Worm (Caenorhabditis elegans) whole organism, L3 larva: ENCODE results near the gene F31E3.6.

Experiments
- ZK546.5 ChIP-seq: sonication (generic microtip); optimal IDR thresholded peaks from 2 replicates; lab custom pipeline; 2017; ENCODE audit warnings: missing biosample characterization, missing genetic modification characterization
- aly-2 ChIP-seq: fragments of 150-350 bp; optimal IDR thresholded peaks from 2 replicates; lab custom pipeline; 2014; ENCODE audit warnings: missing biosample characterization, missing genetic modification characterization
- ama-1 ChIP-seq: fragments of 150-350 bp; optimal IDR thresholded peaks from 2 replicates; lab custom pipeline; 2018
- ceh-16 ChIP-seq: sonication (generic microtip); optimal IDR thresholded peaks from 2 replicates; lab custom pipeline; 2017; ENCODE audit warnings: missing biosample characterization, missing genetic modification characterization
- ceh-28 ChIP-seq: fragments of 150-350 bp; optimal IDR thresholded peaks from 2 replicates; lab custom pipeline; 2014; ENCODE audit warnings: missing biosample characterization, missing genetic modification reagents, missing genetic modification characterization
- ceh-82 ChIP-seq: fragments of 150-350 bp; optimal IDR thresholded peaks from 2 replicates; lab custom pipeline; 2014; ENCODE audit warnings: missing biosample characterization, missing genetic modification characterization
- daf-12 ChIP-seq: fragments of 150-350 bp; optimal IDR thresholded peaks from 2 replicates; lab custom pipeline; 2014; ENCODE audit warnings: missing biosample characterization, missing genetic modification reagents, missing genetic modification characterization
- egl-27 ChIP-seq: sonication (generic microtip); optimal IDR thresholded peaks from 4 replicates; lab custom pipeline; 2017; ENCODE audit warnings: missing biosample characterization, missing genetic modification reagents, missing genetic modification characterization
- egl-5 ChIP-seq: fragments of 150-350 bp; optimal IDR thresholded peaks from 2 replicates; lab custom pipeline; 2017; ENCODE audit warnings: missing biosample characterization, missing genetic modification reagents, missing genetic modification characterization, inconsistent platforms
- elt-1 ChIP-seq: fragments of 150-350 bp; optimal IDR thresholded peaks from 2 replicates; lab custom pipeline; 2014; ENCODE audit warnings: missing biosample characterization, missing genetic modification characterization
- elt-2 ChIP-seq: sonication (generic microtip); optimal IDR thresholded peaks from 2 replicates; lab custom pipeline; 2016; ENCODE audit warnings: missing genetic modification reagents, mild to moderate bottlenecking, missing genetic modification characterization, missing compliant biosample characterization
- elt-3 ChIP-seq, 3 experiments: fragments of 150-350 bp in 1 of 3; sonication (generic microtip) in 2 of 3; optimal IDR thresholded peaks; 2 replicates in 2 of 3; 4 replicates in 1 of 3; lab custom pipeline; 2014 to 2017; ENCODE audit warnings: missing biosample characterization in 3 of 3, missing genetic modification characterization in 3 of 3
- eor-1 ChIP-seq, 2 experiments: fragments of 150-350 bp; optimal IDR thresholded peaks; 2 replicates each; lab custom pipeline; 2014 to 2018; ENCODE audit warnings: missing biosample characterization in 2 of 2, missing genetic modification characterization in 2 of 2
- fkh-10 ChIP-seq: sonication (generic microtip); optimal IDR thresholded peaks from 2 replicates; lab custom pipeline; 2017; ENCODE audit warnings: missing biosample characterization, missing genetic modification reagents, missing genetic modification characterization
- fkh-2 ChIP-seq: fragments of 150-350 bp; optimal IDR thresholded peaks from 2 replicates; lab custom pipeline; 2014; ENCODE audit warnings: missing biosample characterization, missing genetic modification reagents, missing genetic modification characterization
- hmg-11 ChIP-seq: sonication (generic microtip); optimal IDR thresholded peaks from 2 replicates; lab custom pipeline; 2016; ENCODE audit warnings: missing genetic modification characterization, missing compliant biosample characterization
- jun-1 ChIP-seq: fragments of 150-350 bp; optimal IDR thresholded peaks from 2 replicates; lab custom pipeline; 2014; ENCODE audit warnings: missing biosample characterization, missing genetic modification reagents, missing genetic modification characterization
- lin-15B ChIP-seq: fragments of 150-350 bp; optimal IDR thresholded peaks from 2 replicates; lab custom pipeline; 2014; ENCODE audit warnings: missing biosample characterization, missing genetic modification characterization
- lin-39 ChIP-seq: fragments of 150-350 bp; optimal IDR thresholded peaks from 2 replicates; lab custom pipeline; 2018; ENCODE audit warnings: missing biosample characterization, missing genetic modification reagents, missing genetic modification characterization
- lsy-12 ChIP-seq: sonication (generic microtip); optimal IDR thresholded peaks from 2 replicates; lab custom pipeline; 2016; ENCODE audit warnings: mild to moderate bottlenecking, missing genetic modification characterization, missing compliant biosample characterization
- mdl-1 ChIP-seq: fragments of 150-350 bp; optimal IDR thresholded peaks from 2 replicates; lab custom pipeline; 2014; ENCODE audit warnings: missing biosample characterization, missing genetic modification characterization
- mml-1 ChIP-seq: fragments of 150-350 bp; sonication (generic microtip); optimal IDR thresholded peaks from 3 replicates; lab custom pipeline; 2014; ENCODE audit warnings: missing biosample characterization, missing genetic modification characterization
- nfya-1 ChIP-seq: sonication (generic microtip); optimal IDR thresholded peaks from 2 replicates; lab custom pipeline; 2017; ENCODE audit warnings: missing genetic modification characterization, mild to moderate bottlenecking, missing compliant biosample characterization, antibody characterized with exemption, moderate library complexity; ENCODE audit not compliant: insufficient read depth
- nhr-11 ChIP-seq: fragments of 150-350 bp; optimal IDR thresholded peaks from 2 replicates; lab custom pipeline; 2014; ENCODE audit warnings: missing biosample characterization, missing genetic modification characterization
- nhr-12 ChIP-seq: fragments of 150-350 bp; optimal IDR thresholded peaks from 2 replicates; lab custom pipeline; 2014; ENCODE audit warnings: missing biosample characterization, missing genetic modification characterization
- nhr-23 ChIP-seq: fragments of 150-350 bp; optimal IDR thresholded peaks from 2 replicates; lab custom pipeline; 2014; ENCODE audit warnings: missing biosample characterization, missing genetic modification reagents, missing genetic modification characterization
- nhr-237 ChIP-seq: fragments of 150-350 bp; optimal IDR thresholded peaks from 2 replicates; lab custom pipeline; 2014; ENCODE audit warnings: missing biosample characterization, missing genetic modification characterization
- nhr-25 ChIP-seq: sonication (generic microtip); optimal IDR thresholded peaks from 2 replicates; lab custom pipeline; 2017; ENCODE audit warnings: missing biosample characterization, missing genetic modification characterization
- nhr-28 ChIP-seq: fragments of 150-350 bp; optimal IDR thresholded peaks from 2 replicates; lab custom pipeline; 2014; ENCODE audit warnings: missing biosample characterization, missing genetic modification characterization
- nhr-43 ChIP-seq: sonication (generic microtip); optimal IDR thresholded peaks from 2 replicates; lab custom pipeline; 2016; ENCODE audit warnings: mild to moderate bottlenecking, missing genetic modification characterization, missing compliant biosample characterization; ENCODE audit not compliant: poor library complexity, severe bottlenecking
- nhr-67 ChIP-seq: fragments of 150-350 bp; optimal IDR thresholded peaks from 2 replicates; lab custom pipeline; 2014; ENCODE audit warnings: missing biosample characterization, missing genetic modification characterization
- nhr-76 ChIP-seq: fragments of 150-350 bp; sonication (generic microtip); optimal IDR thresholded peaks from 5 replicates; lab custom pipeline; 2014; ENCODE audit warnings: missing biosample characterization, missing genetic modification characterization
- nhr-77 ChIP-seq: fragments of 150-350 bp; optimal IDR thresholded peaks from 2 replicates; lab custom pipeline; 2014; ENCODE audit warnings: missing biosample characterization, missing genetic modification characterization
- pqm-1 ChIP-seq: fragments of 150-350 bp; optimal IDR thresholded peaks from 2 replicates; lab custom pipeline; 2017; ENCODE audit warnings: missing biosample characterization, missing genetic modification characterization, inconsistent platforms
- sea-2 ChIP-seq: fragments of 150-350 bp; sonication (generic microtip); optimal IDR thresholded peaks from 4 replicates; lab custom pipeline; 2014; ENCODE audit warnings: missing biosample characterization, missing genetic modification reagents, missing genetic modification characterization
- skn-1 ChIP-seq: fragments of 150-350 bp; optimal IDR thresholded peaks from 2 replicates; lab custom pipeline; 2014; ENCODE audit warnings: missing biosample characterization, missing genetic modification characterization
- snpc-4 ChIP-seq: fragments of 150-350 bp; optimal IDR thresholded peaks from 2 replicates; lab custom pipeline; 2014; ENCODE audit warnings: missing biosample characterization, missing genetic modification characterization
- tbx-2 ChIP-seq: sonication (generic microtip); optimal IDR thresholded peaks from 2 replicates; lab custom pipeline; 2016; ENCODE audit warnings: mild to moderate bottlenecking, missing genetic modification characterization, missing compliant biosample characterization
- unc-39 ChIP-seq: sonication (generic microtip); optimal IDR thresholded peaks from 4 replicates; lab custom pipeline; 2017; ENCODE audit warnings: missing biosample characterization, missing genetic modification characterization
- unc-62 ChIP-seq: fragments of 150-350 bp; sonication (generic microtip); optimal IDR thresholded peaks from 4 replicates; lab custom pipeline; 2014; ENCODE audit warnings: missing biosample characterization, missing genetic modification reagents, missing genetic modification characterization
- zag-1 ChIP-seq: fragments of 150-350 bp; optimal IDR thresholded peaks from 2 replicates; lab custom pipeline; 2014; ENCODE audit warnings: missing biosample characterization, missing genetic modification characterization
- ztf-11 ChIP-seq: fragments of 150-350 bp; optimal IDR thresholded peaks from 2 replicates; lab custom pipeline; 2014; ENCODE audit warnings: missing biosample characterization, missing genetic modification characterization
- ztf-4 ChIP-seq: fragments of 150-350 bp; optimal IDR thresholded peaks from 2 replicates; lab custom pipeline; 2014; ENCODE audit warnings: missing biosample characterization, missing genetic modification characterization

Gene F31E3.6

ce11 chrIII:6971662-6972284, 10.1 kb upstream of the F31E3.6 start, which contains the start of the genes eef-1A.1 and rfc-4 (continued):
- TF ChIP-seq lin-39 (tag; lab: Kevin White, UChicago) (peak; percentile 98), egl-27 (tag; lab: Kevin White, UChicago) (peak; percentile 36), mml-1 (tag; lab: Kevin White, UChicago) (no peak)

- TF ChIP-seq nfya-1 (tag; lab: Kevin White, UChicago) (peak; percentile 24), nhr-77 (tag; lab: Kevin White, UChicago) (no peak)
Measured at ce11 chrIII:6973682-6974081, 8.2 kb upstream of the F31E3.6 start, which contains the start of gene F31E3.2. TSS of gene F31E3.2 (plus strand) at chrIII:6973982.

- TF ChIP-seq ceh-82 (tag; lab: Kevin White, UChicago): no peak
- no peak for TF ChIP-seq jun-1 (tag; lab: Kevin White, UChicago)
- no peak for TF ChIP-seq ZK546.5 (tag; lab: Kevin White, UChicago)
- no peak for TF ChIP-seq elt-1 (tag; lab: Kevin White, UChicago)
- no peak for TF ChIP-seq elt-3 (tag; optimal IDR thresholded peaks at IDR 0.05; lab: Kevin White, UChicago)
- TF ChIP-seq nhr-237 (tag; lab: Kevin White, UChicago): no peak
- TF ChIP-seq nhr-67 (tag; lab: Kevin White, UChicago): no peak
- TF ChIP-seq unc-39 (tag; lab: Kevin White, UChicago): no peak
- TF ChIP-seq nhr-43: no peak
- no peak for TF ChIP-seq eor-1 (tag; optimal IDR thresholded peaks at IDR 0.05; lab: Kevin White, UChicago)
- no peak for TF ChIP-seq hmg-11 (tag; lab: Kevin White, UChicago)
- no peak for TF ChIP-seq nhr-28 (tag; lab: Kevin White, UChicago)
- no peak for TF ChIP-seq nhr-23 (tag; lab: Kevin White, UChicago)
- no peak for TF ChIP-seq lsy-12 (tag; lab: Kevin White, UChicago)
- TF ChIP-seq nhr-76 (tag; lab: Kevin White, UChicago): no peak
- no peak for TF ChIP-seq tbx-2 (tag; lab: Kevin White, UChicago)
- TF ChIP-seq pqm-1 (tag; lab: Kevin White, UChicago): no peak
- TF ChIP-seq unc-62 (GFP tag; lab: Kevin White, UChicago): no peak
Measured at ce11 chrIII:6974952-6975351, 6.9 kb upstream of the F31E3.6 start.

- TF ChIP-seq lin-39 (tag; lab: Kevin White, UChicago) (peak; percentile 88), nhr-23 (tag; lab: Kevin White, UChicago) (peak; percentile 78), daf-12 (tag; lab: Kevin White, UChicago) (no peak), snpc-4 (no peak), egl-27 (tag; lab: Kevin White, UChicago) (no peak), mml-1 (tag; lab: Kevin White, UChicago) (no peak), skn-1 (no peak), fkh-2 (no peak), nhr-11 (tag; lab: Kevin White, UChicago) (peak; percentile 2), ceh-28 (tag; lab: Kevin White, UChicago) (peak; percentile 42), jun-1 (tag; lab: Kevin White, UChicago) (no peak), sea-2 (GFP tag; lab: Kevin White, UChicago) (no peak), nhr-28 (tag; lab: Kevin White, UChicago) (no peak), unc-39 (tag; lab: Kevin White, UChicago) (no peak), nhr-25 (tag; lab: Kevin White, UChicago) (peak; percentile 95), nfya-1 (tag; lab: Kevin White, UChicago) (peak; percentile 79), mdl-1 (tag; lab: Kevin White, UChicago) (no peak), lsy-12 (tag; lab: Kevin White, UChicago) (no peak), tbx-2 (tag; lab: Kevin White, UChicago) (peak; percentile 5), lin-15B (tag; lab: Kevin White, UChicago) (peak; percentile 57), ceh-82 (tag; lab: Kevin White, UChicago) (no peak), egl-5 (tag; lab: Kevin White, UChicago) (peak; percentile 1), ceh-16 (tag; lab: Kevin White, UChicago) (no peak), hmg-11 (tag; lab: Kevin White, UChicago) (peak; percentile 55), pqm-1 (tag; lab: Kevin White, UChicago) (no peak), nhr-237 (tag; lab: Kevin White, UChicago) (no peak), nhr-12 (tag; lab: Kevin White, UChicago) (no peak), elt-2 (tag; lab: Kevin White, UChicago) (no peak), elt-3 (tag; optimal IDR thresholded peaks at IDR 0.05; lab: Kevin White, UChicago) (no peak), fkh-10 (GFP tag; lab: Kevin White, UChicago) (no peak), nhr-76 (tag; lab: Kevin White, UChicago) (no peak), zag-1 (tag; lab: Kevin White, UChicago) (no peak), nhr-43 (peak; percentile 44), eor-1 (tag; optimal IDR thresholded peaks at IDR 0.05; lab: Kevin White, UChicago) (no peak), ama-1 (peak; percentile 48), ztf-11 (tag; lab: Kevin White, UChicago) (no peak), elt-1 (tag; lab: Kevin White, UChicago) (peak; percentile 31), aly-2 (tag; lab: Kevin White, UChicago) (no peak), nhr-77 (tag; lab: Kevin White, UChicago) (no peak), nhr-67 (tag; lab: Kevin White, UChicago) (no peak), ztf-4 (tag; lab: Kevin White, UChicago) (no peak), unc-62 (GFP tag; lab: Kevin White, UChicago) (peak; percentile 100)
Measured at ce11 chrIII:6978875-6979274, 3.0 kb upstream of the F31E3.6 start.
